Worm (Caenorhabditis elegans): ENCODE data around the gene ndx-3.

ce11 chrII:4966576-4966975 is 13.2 kb downstream of the ndx-3 start:
- TF ChIP-seq unc-39 (tag; optimal IDR thresholded peaks at IDR 0.05) (no peak), sptf-1 (tag; optimal IDR thresholded peaks at IDR 0.05) (no peak), ztf-11 (tag; optimal IDR thresholded peaks at IDR 0.05) (no peak), unc-62 (GFP tag; optimal IDR thresholded peaks at IDR 0.05) (no peak), nhr-237 (tag; optimal IDR thresholded peaks at IDR 0.05) (no peak), nhr-28 (tag; optimal IDR thresholded peaks at IDR 0.05) (no peak), elt-3 (tag; optimal IDR thresholded peaks at IDR 0.05) (no peak), lin-13 (tag; optimal IDR thresholded peaks at IDR 0.05) (no peak), lsy-2 (tag; optimal IDR thresholded peaks at IDR 0.05) (no peak), blmp-1 (tag; optimal IDR thresholded peaks at IDR 0.05) (no peak), ham-2 (GFP tag; optimal IDR thresholded peaks at IDR 0.05) (no peak), nhr-2 (tag; optimal IDR thresholded peaks at IDR 0.05) (no peak), nhr-12 (tag; optimal IDR thresholded peaks at IDR 0.05) (no peak), mep-1 (tag; optimal IDR thresholded peaks at IDR 0.05) (no peak)

Measured in whole organism, mixed stage, embryonic.